Fruit fly (Drosophila melanogaster) whole organism, embryonic: ENCODE measurements around the gene Ube4B.

Source experiments
- Ada2b ChIP-seq: fragments of 200-800 bp; sonication (Bioruptor generic); IDR thresholded peaks from 2 replicates; pipeline ENCODE4 v1.3.6; 2022; ENCODE audit warnings: missing biosample characterization, missing genetic modification characterization
- Aef1 ChIP-seq: fragments of 200-800 bp; sonication (Bioruptor generic); IDR thresholded peaks from 3 replicates; pipeline ENCODE4 v1.3.6; 2022; ENCODE audit warnings: missing biosample characterization, missing genetic modification characterization
- CG11456 ChIP-seq: fragments of 200-800 bp; sonication (Bioruptor generic); IDR thresholded peaks from 3 replicates; pipeline ENCODE4 v1.3.6; 2022; ENCODE audit warnings: missing biosample characterization, missing genetic modification characterization
- CG12155 ChIP-seq: fragments of 200-800 bp; sonication (Bioruptor generic); optimal IDR thresholded peaks from 3 replicates; lab custom pipeline; 2016; ENCODE audit warnings: missing biosample characterization, missing genetic modification characterization
- CG14441 ChIP-seq: fragments of 200-800 bp; sonication (Bioruptor generic); IDR thresholded peaks from 2 replicates; pipeline ENCODE4 v1.3.6; 2022; ENCODE audit warnings: missing biosample characterization, missing genetic modification characterization
- CG15601 ChIP-seq: fragments of 200-800 bp; sonication (Bioruptor generic); optimal IDR thresholded peaks from 3 replicates; lab custom pipeline; 2019; ENCODE audit warnings: missing biosample characterization, mild to moderate bottlenecking, missing genetic modification characterization, moderate library complexity
- CG17186 ChIP-seq: fragments of 200-800 bp; sonication (Bioruptor generic); optimal IDR thresholded peaks from 3 replicates; lab custom pipeline; 2017; ENCODE audit warnings: missing biosample characterization, missing genetic modification reagents, missing genetic modification characterization
- CG32532 ChIP-seq: fragments of 200-800 bp; sonication (Bioruptor generic); IDR thresholded peaks from 2 replicates; pipeline ENCODE4 v1.3.6; 2022; ENCODE audit warnings: missing biosample characterization, missing genetic modification characterization
- CG3407 ChIP-seq: fragments of 200-800 bp; sonication (Bioruptor generic); optimal IDR thresholded peaks from 2 replicates; lab custom pipeline; 2018; ENCODE audit warnings: missing biosample characterization, mild to moderate bottlenecking, missing genetic modification characterization
- CG34376 ChIP-seq: fragments of 200-800 bp; sonication (Bioruptor generic); optimal IDR thresholded peaks from 2 replicates; lab custom pipeline; 2018; ENCODE audit warnings: missing biosample characterization, mild to moderate bottlenecking, missing genetic modification characterization
- CG4617 ChIP-seq: fragments of 200-800 bp; sonication (Bioruptor generic); optimal IDR thresholded peaks from 3 replicates; lab custom pipeline; 2016; ENCODE audit warnings: missing biosample characterization, missing genetic modification characterization, borderline replicate concordance
- CG5180 ChIP-seq: fragments of 200-800 bp; sonication (Bioruptor generic); optimal IDR thresholded peaks from 3 replicates; lab custom pipeline; 2017; ENCODE audit warnings: missing biosample characterization, missing genetic modification characterization, mild to moderate bottlenecking, moderate library complexity, missing genetic modification reagents
- CG7372 ChIP-seq: fragments of 200-800 bp; sonication (Bioruptor generic); IDR thresholded peaks from 2 replicates; pipeline ENCODE4 v1.3.6; 2022; ENCODE audit warnings: missing biosample characterization, missing genetic modification characterization
- Dip2 ChIP-seq: fragments of 200-800 bp; sonication (Bioruptor generic); IDR thresholded peaks from 2 replicates; pipeline ENCODE4 v1.3.6; 2022; ENCODE audit warnings: missing biosample characterization, missing genetic modification characterization
- Drgx ChIP-seq: fragments of 200-800 bp; sonication (Bioruptor generic); IDR thresholded peaks from 2 replicates; pipeline ENCODE4 v1.3.6; 2022; ENCODE audit warnings: missing biosample characterization, missing genetic modification characterization
- HLH54F ChIP-seq: fragments of 200-800 bp; sonication (Bioruptor generic); optimal IDR thresholded peaks from 3 replicates; lab custom pipeline; 2016; ENCODE audit warnings: missing biosample characterization, missing genetic modification characterization
- Hand ChIP-seq: fragments of 200-800 bp; sonication (Bioruptor generic); optimal IDR thresholded peaks from 2 replicates; lab custom pipeline; 2017; ENCODE audit warnings: mild to moderate bottlenecking, missing biosample characterization, missing genetic modification reagents, missing genetic modification characterization
- Kr ChIP-seq: fragments of 200-800 bp; sonication (Bioruptor generic); optimal IDR thresholded peaks from 2 replicates; lab custom pipeline; 2017; ENCODE audit warnings: missing biosample characterization, mild to moderate bottlenecking, missing genetic modification characterization
- Lhr ChIP-seq: fragments of 200-800 bp; sonication (Bioruptor generic); optimal IDR thresholded peaks from 3 replicates; lab custom pipeline; 2017; ENCODE audit warnings: mild to moderate bottlenecking, missing biosample characterization, missing genetic modification reagents, missing genetic modification characterization
- MTF-1 ChIP-seq: fragments of 200-800 bp; sonication (Bioruptor generic); optimal IDR thresholded peaks from 2 replicates; lab custom pipeline; 2018; ENCODE audit warnings: missing biosample characterization, mild to moderate bottlenecking, missing genetic modification characterization, borderline replicate concordance
- Neu2 ChIP-seq: fragments of 200-800 bp; sonication (Bioruptor generic); optimal IDR thresholded peaks from 3 replicates; lab custom pipeline; 2016; ENCODE audit warnings: missing biosample characterization, missing genetic modification characterization, borderline replicate concordance
- Oaz ChIP-seq: fragments of 200-800 bp; sonication (Bioruptor generic); IDR thresholded peaks from 2 replicates; pipeline ENCODE4 v1.3.6; 2022; ENCODE audit warnings: missing biosample characterization, missing genetic modification characterization
- Oli ChIP-seq: fragments of 200-800 bp; sonication (Bioruptor generic); optimal IDR thresholded peaks from 2 replicates; lab custom pipeline; 2018; ENCODE audit warnings: missing biosample characterization, mild to moderate bottlenecking, missing genetic modification characterization, moderate library complexity
- Side ChIP-seq: fragments of 200-800 bp; sonication (Bioruptor generic); optimal IDR thresholded peaks from 2 replicates; lab custom pipeline; 2016; ENCODE audit warnings: missing biosample characterization, missing genetic modification characterization
- Trl ChIP-seq, 3 experiments: fragments of >200 bp in 2 of 3; fragments of 200-800 bp in 1 of 3; sonication (Bioruptor generic) in 1 of 3; optimal IDR thresholded peaks; 2 replicates in 1 of 3; 3 replicates in 2 of 3; lab custom pipeline; 2016 to 2017; ENCODE audit warnings: missing biosample characterization in 1 of 3, missing genetic modification characterization in 1 of 3
- Xrp1 ChIP-seq: fragments of 200-800 bp; sonication (Bioruptor generic); IDR thresholded peaks from 2 replicates; pipeline ENCODE4 v1.3.6; 2022; ENCODE audit warnings: missing biosample characterization, missing genetic modification characterization
- chinmo ChIP-seq: fragments of 200-800 bp; sonication (Bioruptor generic); IDR thresholded peaks from 4 replicates; pipeline ENCODE4 v1.3.6; 2022; ENCODE audit warnings: missing biosample characterization, missing genetic modification characterization; ENCODE audit not compliant: partially characterized antibody
- chn ChIP-seq: fragments of 200-800 bp; sonication (Bioruptor generic); optimal IDR thresholded peaks from 2 replicates; lab custom pipeline; 2016; ENCODE audit warnings: missing biosample characterization, missing genetic modification characterization
- crc ChIP-seq: fragments of 200-800 bp; sonication (Bioruptor generic); optimal IDR thresholded peaks from 2 replicates; lab custom pipeline; 2016; ENCODE audit warnings: missing biosample characterization, missing genetic modification characterization
- crol ChIP-seq: fragments of 200-800 bp; sonication (Bioruptor generic); IDR thresholded peaks from 2 replicates; pipeline ENCODE4 v1.3.6; 2022; ENCODE audit warnings: missing biosample characterization, missing genetic modification characterization
- inv ChIP-seq: fragments of 200-800 bp; sonication (Bioruptor generic); IDR thresholded peaks from 2 replicates; pipeline ENCODE4 v1.3.6; 2022; ENCODE audit warnings: missing biosample characterization, missing genetic modification characterization; ENCODE audit not compliant: partially characterized antibody
- jigr1 ChIP-seq: fragments of 200-800 bp; sonication (Bioruptor generic); IDR thresholded peaks from 3 replicates; pipeline ENCODE4 v1.3.6; 2022; ENCODE audit warnings: missing biosample characterization, missing genetic modification characterization
- lab ChIP-seq: fragments of 200-800 bp; sonication (Bioruptor generic); optimal IDR thresholded peaks from 3 replicates; lab custom pipeline; 2017; ENCODE audit warnings: missing biosample characterization, missing genetic modification characterization, mild to moderate bottlenecking, moderate library complexity, missing genetic modification reagents
- pros ChIP-seq: fragments of 200-800 bp; sonication (Bioruptor generic); optimal IDR thresholded peaks from 3 replicates; lab custom pipeline; 2019; ENCODE audit warnings: missing biosample characterization, mild to moderate bottlenecking, missing genetic modification characterization, moderate library complexity
- rib ChIP-seq: fragments of 200-800 bp; sonication (Bioruptor generic); IDR thresholded peaks from 2 replicates; pipeline ENCODE4 v1.3.6; 2022; ENCODE audit warnings: missing biosample characterization, missing genetic modification characterization
- scrt ChIP-seq: fragments of 200-800 bp; sonication (Bioruptor generic); optimal IDR thresholded peaks from 2 replicates; lab custom pipeline; 2018; ENCODE audit warnings: missing biosample characterization, mild to moderate bottlenecking, missing genetic modification characterization, moderate library complexity
- shn ChIP-seq: fragments of 200-800 bp; sonication (Bioruptor generic); optimal IDR thresholded peaks from 3 replicates; lab custom pipeline; 2016; ENCODE audit warnings: missing biosample characterization, missing genetic modification characterization
- slou ChIP-seq: fragments of 200-800 bp; sonication (Bioruptor generic); optimal IDR thresholded peaks from 3 replicates; lab custom pipeline; 2016; ENCODE audit warnings: missing biosample characterization, missing genetic modification characterization

Gene Ube4B

dm6 chr2L:13045924-13046323 lies 26.7 kb upstream of the Ube4B start:
- TF ChIP-seq Kr (no peak), CG15601 (tag; lab: Kevin White, UChicago) (no peak), slou (GFP tag; lab: Kevin White, UChicago) (no peak), shn (GFP tag; lab: Kevin White, UChicago) (no peak), CG17186 (GFP tag; lab: Kevin White, UChicago) (no peak), Neu2 (GFP tag; lab: Kevin White, UChicago) (no peak), scrt (GFP tag; lab: Kevin White, UChicago) (peak; percentile 61), CG12155 (GFP tag; lab: Kevin White, UChicago) (no peak), Lhr (GFP tag; lab: Kevin White, UChicago) (no peak), CG34376 (GFP tag; lab: Kevin White, UChicago) (peak; percentile 13), Aef1 (GFP tag; lab: Robert Waterston, UW) (no peak), Hand (GFP tag; lab: Kevin White, UChicago) (no peak), Trl (optimal IDR thresholded peaks at IDR 0.05; lab: Kevin White, UChicago) (no peak), Trl (GFP tag; optimal IDR thresholded peaks at IDR 0.05; lab: Kevin White, UChicago) (no peak), CG32532 (GFP tag; lab: Robert Waterston, UW) (no peak), Oaz (GFP tag; lab: Robert Waterston, UW) (no peak), chn (GFP tag; lab: Kevin White, UChicago) (no peak)

dm6 chr2L:13044135-13044534 lies 24.9 kb upstream of the Ube4B start:
- TF ChIP-seq CG7372, result no peak
- TF ChIP-seq Drgx, result peak; percentile 34
- TF ChIP-seq jigr1 (GFP tag; lab: Robert Waterston, UW), result 0 out of 3 replicates have a peak, but pooled peaks have one; percentile 15
- TF ChIP-seq CG11456 (GFP tag; lab: Robert Waterston, UW), result 0 out of 3 replicates have a peak, but pooled peaks have one; percentile 21
- no peak for TF ChIP-seq crc (GFP tag; lab: Kevin White, UChicago)
- 0 out of 2 replicates have a peak, but pooled peaks have one; percentile 31 for TF ChIP-seq inv
- TF ChIP-seq chinmo (GFP tag; lab: Robert Waterston, UW), result peak; percentile 81; the same call in 2 of the 4 replicates
- no peak for TF ChIP-seq Side (GFP tag; lab: Kevin White, UChicago)
- TF ChIP-seq Oli, result no peak
- TF ChIP-seq rib, result no peak
- no peak for TF ChIP-seq CG3407 (GFP tag; lab: Kevin White, UChicago)
- TF ChIP-seq HLH54F (GFP tag; lab: Kevin White, UChicago), result no peak
- TF ChIP-seq CG4617 (GFP tag; lab: Kevin White, UChicago), result no peak
- peak; percentile 28 for TF ChIP-seq CG5180
- TF ChIP-seq crol (GFP tag; lab: Robert Waterston, UW), result peak; percentile 40; the same call in 1 of the 2 replicates
- no peak for TF ChIP-seq Ada2b
- TF ChIP-seq CG14441 (GFP tag; lab: Robert Waterston, UW), result 0 out of 2 replicates have a peak, but pooled peaks have one; percentile 16

dm6 chr2L:13042405-13042804 lies 23.2 kb upstream of the Ube4B start:
- no peak for TF ChIP-seq Xrp1 (GFP tag; lab: Robert Waterston, UW)
- no peak for TF ChIP-seq lab (GFP tag; lab: Kevin White, UChicago)
- no peak for TF ChIP-seq pros (GFP tag; lab: Kevin White, UChicago)
- TF ChIP-seq Dip2 (GFP tag; lab: Robert Waterston, UW), result no peak
- no peak for TF ChIP-seq MTF-1 (GFP tag; lab: Kevin White, UChicago)
